Worm (Caenorhabditis elegans) whole organism, early embryonic: ENCODE data around the gene F56D6.22.

Experiments used
- B0310.2 ChIP-seq: sonication (generic microtip); optimal IDR thresholded peaks from 2 replicates; lab custom pipeline; 2016; ENCODE audit warnings: mild to moderate bottlenecking, missing genetic modification characterization, missing compliant biosample characterization
- F13C5.2 ChIP-seq: sonication (generic microtip); optimal IDR thresholded peaks from 2 replicates; lab custom pipeline; 2017; ENCODE audit warnings: mild to moderate bottlenecking, missing genetic modification characterization, inconsistent platforms, missing compliant biosample characterization
- aly-1 ChIP-seq: sonication (generic microtip); optimal IDR thresholded peaks from 2 replicates; lab custom pipeline; 2016; ENCODE audit warnings: missing genetic modification characterization, missing compliant biosample characterization
- ama-1 ChIP-seq: fragments of 150-350 bp; optimal IDR thresholded peaks from 2 replicates; lab custom pipeline; 2014
- ceh-13 ChIP-seq: fragments of 200-800 bp; sonication (Bioruptor generic); optimal IDR thresholded peaks from 2 replicates; lab custom pipeline; 2018; ENCODE audit warnings: mild to moderate bottlenecking, missing genetic modification characterization, missing compliant biosample characterization
- ceh-36 ChIP-seq: sonication (generic microtip); optimal IDR thresholded peaks from 2 replicates; lab custom pipeline; 2016; ENCODE audit warnings: missing genetic modification characterization, inconsistent platforms, missing compliant biosample characterization
- ets-7 ChIP-seq: sonication (generic microtip); optimal IDR thresholded peaks from 2 replicates; lab custom pipeline; 2016; ENCODE audit warnings: missing genotype, missing genetic modification characterization, missing compliant biosample characterization
- flt-1 ChIP-seq: fragments of 200-800 bp; sonication (Bioruptor generic); IDR thresholded peaks from 2 replicates; pipeline ENCODE4 v1.3.6; 2022; ENCODE audit warnings: missing genetic modification characterization, missing compliant biosample characterization
- hmbx-1 ChIP-seq: sonication (generic microtip); optimal IDR thresholded peaks from 2 replicates; lab custom pipeline; 2016; ENCODE audit warnings: mild to moderate bottlenecking, missing genetic modification characterization, missing compliant biosample characterization
- hmg-4 ChIP-seq: fragments of 200-800 bp; sonication (Bioruptor generic); optimal IDR thresholded peaks from 2 replicates; lab custom pipeline; 2018; ENCODE audit warnings: mild to moderate bottlenecking, missing genetic modification characterization, missing compliant biosample characterization
- hnd-1 ChIP-seq: sonication (generic microtip); optimal IDR thresholded peaks from 2 replicates; lab custom pipeline; 2016; ENCODE audit warnings: missing genetic modification characterization, missing compliant biosample characterization
- pes-1 ChIP-seq: fragments of 200-800 bp; sonication (Bioruptor generic); IDR thresholded peaks from 2 replicates; pipeline ENCODE4 v1.3.6; 2022; ENCODE audit warnings: missing genetic modification reagents, missing genetic modification characterization, missing compliant biosample characterization
- scrt-1 ChIP-seq: fragments of 200-800 bp; sonication (Bioruptor generic); IDR thresholded peaks from 2 replicates; pipeline ENCODE4 v1.3.6; 2022; ENCODE audit warnings: missing genetic modification characterization, missing compliant biosample characterization
- sea-1 ChIP-seq: fragments of 200-800 bp; sonication (Bioruptor generic); conservative IDR thresholded peaks from 2 replicates; pipeline ENCODE4 v1.3.6; 2022; ENCODE audit warnings: missing genetic modification characterization, missing compliant biosample characterization
- tbx-11 ChIP-seq: fragments of 200-800 bp; sonication (Bioruptor generic); IDR thresholded peaks from 2 replicates; pipeline ENCODE4 v1.3.6; 2022; ENCODE audit warnings: missing genetic modification characterization, missing compliant biosample characterization
- tbx-37 ChIP-seq: fragments of 200-800 bp; sonication (Bioruptor generic); conservative IDR thresholded peaks from 2 replicates; pipeline ENCODE4 v1.3.6; 2022; ENCODE audit warnings: missing genetic modification reagents, missing genetic modification characterization, missing compliant biosample characterization
- tra-4 ChIP-seq: sonication (generic microtip); optimal IDR thresholded peaks from 2 replicates; lab custom pipeline; 2017; ENCODE audit warnings: missing genetic modification characterization, missing compliant biosample characterization

Gene F56D6.22

ce11 chrIV:3875260-3875659 is 32.1 kb downstream of the F56D6.22 start:
- no peak for TF ChIP-seq ceh-36
- no peak for TF ChIP-seq B0310.2
- no peak for TF ChIP-seq hmg-4 (GFP tag; lab: Kevin White, UChicago)
- TF ChIP-seq flt-1 (GFP tag; lab: Robert Waterston, UW), result no peak
- TF ChIP-seq sea-1 (GFP tag; lab: Robert Waterston, UW), result no peak
- no peak for TF ChIP-seq tbx-37 (GFP tag; lab: Robert Waterston, UW)
- TF ChIP-seq tra-4 (tag; lab: Kevin White, UChicago), result no peak
- no peak for TF ChIP-seq ceh-13 (GFP tag; lab: Kevin White, UChicago)
- no peak for TF ChIP-seq scrt-1
- no peak for TF ChIP-seq ets-7
- TF ChIP-seq ama-1 (lab: Kevin White, UChicago), result no peak
- no peak for TF ChIP-seq pes-1 (GFP tag; lab: Robert Waterston, UW)
- TF ChIP-seq F13C5.2 (tag; lab: Kevin White, UChicago), result no peak
- no peak for TF ChIP-seq aly-1
- no peak for TF ChIP-seq hmbx-1 (tag; lab: Kevin White, UChicago)
- TF ChIP-seq tbx-11 (GFP tag; lab: Robert Waterston, UW), result no peak
- TF ChIP-seq hnd-1 (tag; lab: Kevin White, UChicago), result no peak

ce11 chrIV:3874417-3874816 is 33.0 kb downstream of the F56D6.22 start:
- TF ChIP-seq flt-1 (GFP tag; lab: Robert Waterston, UW) (no peak), hmbx-1 (tag; lab: Kevin White, UChicago) (no peak), tbx-11 (GFP tag; lab: Robert Waterston, UW) (no peak), tbx-37 (GFP tag; lab: Robert Waterston, UW) (no peak), ama-1 (lab: Kevin White, UChicago) (no peak), B0310.2 (no peak), ets-7 (no peak), aly-1 (no peak), sea-1 (GFP tag; lab: Robert Waterston, UW) (no peak), pes-1 (GFP tag; lab: Robert Waterston, UW) (no peak), tra-4 (tag; lab: Kevin White, UChicago) (no peak), ceh-36 (no peak), ceh-13 (GFP tag; lab: Kevin White, UChicago) (no peak), scrt-1 (no peak), hnd-1 (tag; lab: Kevin White, UChicago) (no peak), hmg-4 (GFP tag; lab: Kevin White, UChicago) (no peak), F13C5.2 (tag; lab: Kevin White, UChicago) (no peak)

ce11 chrIV:3873706-3874105 is 33.7 kb downstream of the F56D6.22 start, which contains the start of gene F37C4.5:
TSS of gene F37C4.5 (minus strand) at chrIV:3873806.
- TF ChIP-seq sea-1 (GFP tag; lab: Robert Waterston, UW) (no peak), F13C5.2 (tag; lab: Kevin White, UChicago) (no peak), tbx-37 (GFP tag; lab: Robert Waterston, UW) (no peak), scrt-1 (no peak), pes-1 (GFP tag; lab: Robert Waterston, UW) (no peak), ceh-36 (no peak), tbx-11 (GFP tag; lab: Robert Waterston, UW) (no peak), hmg-4 (GFP tag; lab: Kevin White, UChicago) (no peak), aly-1 (no peak), hnd-1 (tag; lab: Kevin White, UChicago) (no peak), hmbx-1 (tag; lab: Kevin White, UChicago) (no peak)

- no peak for TF ChIP-seq scrt-1
- no peak for TF ChIP-seq tbx-11 (GFP tag; lab: Robert Waterston, UW)
- no peak for TF ChIP-seq aly-1
- no peak for TF ChIP-seq hmbx-1 (tag; lab: Kevin White, UChicago)
- TF ChIP-seq ceh-36, result no peak
These were observed 34.2 kb downstream of the F56D6.22 start for ce11 chrIV:3873195-3873594.

- TF ChIP-seq scrt-1 (no peak), flt-1 (GFP tag; lab: Robert Waterston, UW) (no peak), aly-1 (no peak), hmbx-1 (tag; lab: Kevin White, UChicago) (no peak), ets-7 (no peak), tbx-11 (GFP tag; lab: Robert Waterston, UW) (no peak), ama-1 (lab: Kevin White, UChicago) (no peak), hnd-1 (tag; lab: Kevin White, UChicago) (no peak), F13C5.2 (tag; lab: Kevin White, UChicago) (no peak), B0310.2 (no peak), hmg-4 (GFP tag; lab: Kevin White, UChicago) (no peak), tbx-37 (GFP tag; lab: Robert Waterston, UW) (no peak), ceh-13 (GFP tag; lab: Kevin White, UChicago) (no peak), tra-4 (tag; lab: Kevin White, UChicago) (no peak), ceh-36 (no peak), pes-1 (GFP tag; lab: Robert Waterston, UW) (no peak), sea-1 (GFP tag; lab: Robert Waterston, UW) (no peak)
These were observed 37.5 kb downstream of the F56D6.22 start for ce11 chrIV:3869875-3870274.

- TF ChIP-seq ama-1 (lab: Kevin White, UChicago), result no peak
- TF ChIP-seq tbx-11 (GFP tag; lab: Robert Waterston, UW), result no peak
- no peak for TF ChIP-seq ceh-36
- TF ChIP-seq ets-7, result no peak
- no peak for TF ChIP-seq F13C5.2 (tag; lab: Kevin White, UChicago)
- no peak for TF ChIP-seq B0310.2
These were observed 40.2 kb downstream of the F56D6.22 start, which contains the start of gene F37C4.4 for ce11 chrIV:3867252-3867651. TSS of gene F37C4.4 (plus strand) at chrIV:3867309.

ce11 chrIV:3866018-3866417 is 41.4 kb downstream of the F56D6.22 start:
- TF ChIP-seq hmg-4 (GFP tag; lab: Kevin White, UChicago) (no peak), scrt-1 (no peak), pes-1 (GFP tag; lab: Robert Waterston, UW) (no peak)

ce11 chrIV:3864944-3865343 is 42.5 kb downstream of the F56D6.22 start, which contains the start of gene aat-8:
TSS of gene aat-8 (minus strand) at chrIV:3865044.
- TF ChIP-seq tra-4 (tag; lab: Kevin White, UChicago) (no peak), ceh-13 (GFP tag; lab: Kevin White, UChicago) (no peak), hmbx-1 (tag; lab: Kevin White, UChicago) (no peak), hmg-4 (GFP tag; lab: Kevin White, UChicago) (no peak), ets-7 (no peak), scrt-1 (no peak), hnd-1 (tag; lab: Kevin White, UChicago) (no peak), flt-1 (GFP tag; lab: Robert Waterston, UW) (no peak), B0310.2 (no peak), tbx-11 (GFP tag; lab: Robert Waterston, UW) (no peak), tbx-37 (GFP tag; lab: Robert Waterston, UW) (no peak), sea-1 (GFP tag; lab: Robert Waterston, UW) (no peak)
